Fruit fly (Drosophila melanogaster): ENCODE results near the gene PRL-1.

Gene PRL-1

DNA sequence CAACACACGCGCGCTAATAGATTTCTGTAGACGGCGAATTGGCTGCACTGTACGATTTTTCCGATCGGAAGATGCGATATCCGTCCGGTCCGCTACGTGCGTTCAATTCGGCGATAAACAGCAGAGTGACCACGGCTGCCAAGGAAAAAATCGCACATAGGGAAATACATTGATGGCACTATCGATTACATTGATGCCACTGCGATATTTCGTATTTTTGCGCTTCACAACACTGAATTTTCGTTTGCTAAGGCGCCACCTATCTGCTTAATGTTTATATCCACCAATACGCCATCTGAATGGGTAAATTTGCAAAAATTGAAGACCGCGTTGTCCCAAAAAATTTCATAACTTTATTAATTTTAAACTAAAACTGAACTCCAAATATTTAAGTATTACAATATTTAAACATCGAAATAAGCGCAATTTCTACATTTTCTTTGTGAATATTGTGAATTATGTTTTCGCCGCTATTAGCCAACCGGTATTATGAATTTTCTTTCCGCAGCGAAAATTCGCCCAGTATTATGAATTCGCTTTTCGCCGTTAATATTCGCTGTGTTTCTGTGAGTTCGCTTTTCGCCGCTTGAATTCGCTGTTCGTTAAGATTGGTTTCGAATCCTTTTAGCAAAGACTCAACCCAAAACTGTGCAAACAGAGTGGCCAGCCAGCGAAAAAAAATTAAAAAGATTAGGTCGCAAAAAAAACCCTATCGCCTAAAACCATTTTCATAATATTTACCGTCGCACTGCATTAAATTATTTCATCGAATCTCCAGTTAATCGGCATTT, 30.4 kb upstream of the PRL-1 start, which contains the start of the genes crp and pkaap (continued):
- TF ChIP-seq sage (GFP tag; optimal IDR thresholded peaks at IDR 0.05) (peak; percentile 63), foxo (GFP tag; optimal IDR thresholded peaks at IDR 0.05) (peak; percentile 66 to 88), lola (GFP tag; optimal IDR thresholded peaks at IDR 0.05) (no peak)

DNA sequence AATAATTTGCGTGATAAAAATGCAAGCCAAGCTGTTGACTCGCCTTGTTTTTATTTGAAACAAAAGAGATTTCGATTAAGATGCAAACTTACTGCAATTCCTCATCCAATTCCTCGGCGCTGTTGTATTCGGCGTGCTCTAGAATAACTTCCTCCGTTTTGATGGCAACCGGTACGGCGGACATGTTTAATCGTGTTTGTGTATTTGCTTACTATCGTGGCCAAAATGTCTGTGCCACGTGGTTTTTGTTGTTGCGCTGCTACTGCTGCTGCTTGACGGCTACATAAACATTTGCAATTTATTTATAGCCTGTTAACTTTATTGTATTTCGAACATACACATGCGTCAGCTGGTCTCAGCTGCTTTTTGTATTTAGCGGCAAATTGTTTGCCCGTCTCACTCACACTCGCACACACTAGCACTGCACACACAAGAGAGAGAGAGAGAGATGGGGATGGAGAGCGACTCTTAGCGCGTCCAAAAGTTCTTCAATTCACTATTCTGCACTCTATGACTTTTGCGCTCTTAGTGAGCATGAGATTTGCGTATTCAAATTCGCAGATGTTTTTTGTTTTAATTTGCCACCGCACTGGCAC, 29.7 kb upstream of the PRL-1 start:
- TF ChIP-seq dl (GFP tag; optimal IDR thresholded peaks at IDR 0.05; ENCODE audit: insufficient read depth in 1 of 2, partially characterized antibody in 2 of 2) (peak in 1 of 2 experiments; percentile 18), Hnf4 (GFP tag; optimal IDR thresholded peaks at IDR 0.05) (no peak), GATAd (GFP tag; optimal IDR thresholded peaks at IDR 0.05) (no peak), woc (GFP tag; optimal IDR thresholded peaks at IDR 0.05) (no peak), jim (GFP tag; optimal IDR thresholded peaks at IDR 0.05) (no peak), sage (GFP tag; optimal IDR thresholded peaks at IDR 0.05) (no peak), Dif (GFP tag; optimal IDR thresholded peaks at IDR 0.05; ENCODE audit: partially characterized antibody) (no peak)

DNA sequence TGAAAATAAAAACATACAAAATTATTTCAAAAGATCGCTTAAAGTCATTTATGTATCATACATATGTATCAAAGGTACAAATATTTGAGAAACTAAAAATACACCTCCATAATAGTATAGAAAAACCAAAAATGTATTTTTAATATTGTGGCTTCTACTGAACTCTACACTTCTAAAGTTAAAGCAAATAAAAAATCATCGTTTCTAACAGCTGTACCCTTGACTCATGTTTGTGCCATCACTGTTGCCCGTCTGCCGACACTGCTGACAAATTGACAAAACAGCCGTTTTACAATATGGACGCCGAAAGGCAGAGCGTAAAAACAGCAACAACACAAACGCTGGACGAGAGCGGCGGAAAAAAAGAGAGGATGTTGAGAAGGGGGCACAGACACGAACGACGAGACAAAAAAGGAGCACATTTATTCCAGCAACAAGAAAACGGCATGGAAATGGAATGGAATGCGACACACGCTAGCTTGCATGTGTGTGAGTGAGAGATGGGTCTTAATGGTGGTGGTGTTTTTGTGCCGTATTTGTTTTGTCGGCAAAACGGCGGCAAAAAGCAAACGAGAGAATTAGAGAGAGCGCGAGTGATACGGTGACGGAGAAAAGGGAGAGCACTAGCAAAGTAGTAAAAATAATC, 29.1 kb upstream of the PRL-1 start:
- TF ChIP-seq N (GFP tag; optimal IDR thresholded peaks at IDR 0.05) (no peak), lola (GFP tag; optimal IDR thresholded peaks at IDR 0.05) (no peak), dmrt93B (GFP tag; optimal IDR thresholded peaks at IDR 0.05) (peak; percentile 21), foxo (GFP tag; optimal IDR thresholded peaks at IDR 0.05) (peak; percentile 61 to 74), Mio (GFP tag; optimal IDR thresholded peaks at IDR 0.05) (no peak), Dif (GFP tag; optimal IDR thresholded peaks at IDR 0.05; ENCODE audit: partially characterized antibody) (peak; percentile 82), Hnf4 (GFP tag; optimal IDR thresholded peaks at IDR 0.05) (peak; percentile 17), tai (GFP tag; optimal IDR thresholded peaks at IDR 0.05) (no peak), CrebA (GFP tag; optimal IDR thresholded peaks at IDR 0.05; ENCODE audit: borderline replicate concordance) (peak; percentile 86), rgr (GFP tag; optimal IDR thresholded peaks at IDR 0.05) (peak; percentile 70), dsf (GFP tag; optimal IDR thresholded peaks at IDR 0.05; ENCODE audit: borderline replicate concordance) (peak; percentile 42), OdsH (GFP tag; optimal IDR thresholded peaks at IDR 0.05) (peak; percentile 47), h (GFP tag; optimal IDR thresholded peaks at IDR 0.05) (peak; percentile 63), HLH106 (tag; optimal IDR thresholded peaks at IDR 0.05) (peak; percentile 59), brk (GFP tag; optimal IDR thresholded peaks at IDR 0.05) (peak; percentile 72), jim (GFP tag; optimal IDR thresholded peaks at IDR 0.05) (no peak), Hr83 (GFP tag; optimal IDR thresholded peaks at IDR 0.05; ENCODE audit: poor library complexity, severe bottlenecking) (peak; percentile 57), Rel (GFP tag; optimal IDR thresholded peaks at IDR 0.05) (no peak), Rel (tag; optimal IDR thresholded peaks at IDR 0.05) (peak; percentile 44), CG9705 (GFP tag; optimal IDR thresholded peaks at IDR 0.05) (no peak), dl (GFP tag; optimal IDR thresholded peaks at IDR 0.05; ENCODE audit: insufficient read depth in 1 of 2, partially characterized antibody in 2 of 2) (peak; percentile 53 to 72), Abd-B (GFP tag; optimal IDR thresholded peaks at IDR 0.05) (no peak), Dfd (GFP tag; optimal IDR thresholded peaks at IDR 0.05) (no peak), Jra (GFP tag; optimal IDR thresholded peaks at IDR 0.05) (peak; percentile 50), pan (optimal IDR thresholded peaks at IDR 0.05) (no peak), Sp1 (GFP tag; optimal IDR thresholded peaks at IDR 0.05) (peak; percentile 51), sv (GFP tag; optimal IDR thresholded peaks at IDR 0.05) (peak; percentile 41), woc (GFP tag; optimal IDR thresholded peaks at IDR 0.05) (no peak), fru (GFP tag; optimal IDR thresholded peaks at IDR 0.05) (peak; percentile 69), psq (GFP tag; optimal IDR thresholded peaks at IDR 0.05) (peak; percentile 93), Hr78 (GFP tag; optimal IDR thresholded peaks at IDR 0.05) (no peak), Vsx2 (GFP tag; optimal IDR thresholded peaks at IDR 0.05; ENCODE audit: partially characterized antibody) (no peak), sage (GFP tag; optimal IDR thresholded peaks at IDR 0.05) (peak; percentile 70), CG32264 (GFP tag; optimal IDR thresholded peaks at IDR 0.05) (peak; percentile 40), ey (GFP tag; optimal IDR thresholded peaks at IDR 0.05) (peak; percentile 46), usp (GFP tag; optimal IDR thresholded peaks at IDR 0.05) (no peak), br (GFP tag; optimal IDR thresholded peaks at IDR 0.05) (peak; percentile 72), GATAd (GFP tag; optimal IDR thresholded peaks at IDR 0.05) (no peak), Myc (optimal IDR thresholded peaks at IDR 0.05) (no peak)

Data from whole organism, wandering third instar larva.